Fruit fly (Drosophila melanogaster) whole organism, wandering third instar larva: ENCODE data around the gene Gale.

Source experiments
- Abd-B ChIP-seq: fragments of >200 bp; optimal IDR thresholded peaks from 2 replicates; lab custom pipeline; 2017; ENCODE audit warnings: missing biosample characterization, missing genetic modification characterization
- CG32264 ChIP-seq: fragments of 200-800 bp; sonication (Bioruptor generic); optimal IDR thresholded peaks from 2 replicates; lab custom pipeline; 2016; ENCODE audit warnings: missing biosample characterization, missing genetic modification characterization
- CG9705 ChIP-seq: fragments of 200-800 bp; sonication (Bioruptor generic); optimal IDR thresholded peaks from 2 replicates; lab custom pipeline; 2018; ENCODE audit warnings: missing biosample characterization, mild to moderate bottlenecking, missing genetic modification characterization
- CrebA ChIP-seq: fragments of 200-800 bp; sonication (Bioruptor generic); optimal IDR thresholded peaks from 2 replicates; lab custom pipeline; 2016; ENCODE audit warnings: missing biosample characterization, mild to moderate bottlenecking, missing genetic modification characterization, borderline replicate concordance
- Dfd ChIP-seq: fragments of >200 bp; optimal IDR thresholded peaks from 2 replicates; lab custom pipeline; 2017; ENCODE audit warnings: missing biosample characterization, missing genetic modification characterization
- Dif ChIP-seq: fragments of 200-275, 200-300 bp; sonication (Bioruptor generic); optimal IDR thresholded peaks from 2 replicates; lab custom pipeline; 2018; ENCODE audit warnings: missing biosample characterization, missing genetic modification characterization; ENCODE audit not compliant: partially characterized antibody
- GATAd ChIP-seq: sonication (Bioruptor generic); optimal IDR thresholded peaks from 2 replicates; lab custom pipeline; 2016; ENCODE audit warnings: missing biosample characterization, missing genetic modification characterization
- HLH106 ChIP-seq: fragments of 200-800 bp; optimal IDR thresholded peaks from 3 replicates; lab custom pipeline; 2019; ENCODE audit warnings: missing biosample characterization, mild to moderate bottlenecking, missing genetic modification characterization, moderate library complexity
- Hnf4 ChIP-seq: fragments of 200-800 bp; sonication (Bioruptor generic); optimal IDR thresholded peaks from 2 replicates; lab custom pipeline; 2016; ENCODE audit warnings: missing biosample characterization, mild to moderate bottlenecking, missing genetic modification characterization
- Hr78 ChIP-seq: fragments of >200 bp; optimal IDR thresholded peaks from 2 replicates; lab custom pipeline; 2017; ENCODE audit warnings: missing biosample characterization, missing genetic modification characterization
- Hr83 ChIP-seq: fragments of 200-300 bp; sonication (Bioruptor generic); optimal IDR thresholded peaks from 2 replicates; lab custom pipeline; 2016; ENCODE audit warnings: missing biosample characterization, mild to moderate bottlenecking, missing genetic modification characterization, moderate library complexity; ENCODE audit not compliant: poor library complexity, severe bottlenecking
- Jra ChIP-seq: sonication (Bioruptor generic); optimal IDR thresholded peaks from 2 replicates; lab custom pipeline; 2016; ENCODE audit warnings: missing biosample characterization, missing genetic modification characterization
- Mio ChIP-seq: sonication (Bioruptor generic); optimal IDR thresholded peaks from 2 replicates; lab custom pipeline; 2016; ENCODE audit warnings: missing biosample characterization, missing genetic modification characterization
- Myc ChIP-seq: fragments of >200 bp; optimal IDR thresholded peaks from 2 replicates; lab custom pipeline; 2017
- N ChIP-seq: fragments of >200 bp; optimal IDR thresholded peaks from 2 replicates; lab custom pipeline; 2018; ENCODE audit warnings: missing biosample characterization, missing external identifiers, missing genetic modification characterization
- OdsH ChIP-seq: fragments of 200-800 bp; sonication (Bioruptor generic); optimal IDR thresholded peaks from 2 replicates; lab custom pipeline; 2016; ENCODE audit warnings: missing biosample characterization, mild to moderate bottlenecking, missing genetic modification characterization
- Rel ChIP-seq, 2 experiments: fragments of 200-800 bp; sonication (Bioruptor generic) in 1 of 2; optimal IDR thresholded peaks; 2 replicates in 1 of 2; 3 replicates in 1 of 2; lab custom pipeline; 2016 to 2019; ENCODE audit warnings: mild to moderate bottlenecking in 2 of 2, missing biosample characterization in 2 of 2, missing genetic modification characterization in 2 of 2, moderate library complexity in 1 of 2
- Sp1 ChIP-seq: fragments of 200-800 bp; sonication (Bioruptor generic); optimal IDR thresholded peaks from 3 replicates; lab custom pipeline; 2019; ENCODE audit warnings: missing biosample characterization, mild to moderate bottlenecking, missing genetic modification characterization, moderate library complexity
- Vsx2 ChIP-seq: fragments of 200-300, 225-300 bp; sonication (Bioruptor generic); optimal IDR thresholded peaks from 2 replicates; lab custom pipeline; 2018; ENCODE audit warnings: missing biosample characterization, missing genetic modification characterization; ENCODE audit not compliant: partially characterized antibody
- br ChIP-seq: fragments of 200-800 bp; sonication (Bioruptor generic); optimal IDR thresholded peaks from 2 replicates; lab custom pipeline; 2016; ENCODE audit warnings: missing biosample characterization, missing genetic modification characterization
- brk ChIP-seq: fragments of 200-800 bp; sonication (Bioruptor generic); optimal IDR thresholded peaks from 2 replicates; lab custom pipeline; 2016; ENCODE audit warnings: missing biosample characterization, mild to moderate bottlenecking, missing genetic modification characterization
- dl ChIP-seq, 2 experiments: fragments of 175-275, 200-275 bp in 1 of 2; fragments of 200-275 bp in 1 of 2; sonication (Bioruptor generic); optimal IDR thresholded peaks; lab custom pipeline; 2018; ENCODE audit warnings: mild to moderate bottlenecking in 2 of 2, missing biosample characterization in 2 of 2, missing genetic modification characterization in 2 of 2, moderate library complexity in 2 of 2; ENCODE audit not compliant: partially characterized antibody in 2 of 2, insufficient read depth in 1 of 2
- dmrt93B ChIP-seq: fragments of 200-800 bp; sonication (Bioruptor generic); optimal IDR thresholded peaks from 2 replicates; lab custom pipeline; 2018; ENCODE audit warnings: missing biosample characterization, mild to moderate bottlenecking, missing genetic modification characterization
- dsf ChIP-seq: sonication (Bioruptor generic); optimal IDR thresholded peaks from 2 replicates; lab custom pipeline; 2016; ENCODE audit warnings: missing biosample characterization, missing genetic modification characterization, borderline replicate concordance
- ey ChIP-seq: fragments of 200-800 bp; sonication (Bioruptor generic); optimal IDR thresholded peaks from 2 replicates; lab custom pipeline; 2016; ENCODE audit warnings: missing biosample characterization, missing genetic modification characterization
- foxo ChIP-seq, 2 experiments: fragments of 200-800 bp; sonication (Bioruptor generic); optimal IDR thresholded peaks; 2 replicates in 1 of 2; 3 replicates in 1 of 2; lab custom pipeline; 2016 to 2017; ENCODE audit warnings: missing biosample characterization in 2 of 2, missing genetic modification characterization in 2 of 2
- fru ChIP-seq: fragments of 200-800 bp; sonication (Bioruptor generic); optimal IDR thresholded peaks from 3 replicates; lab custom pipeline; 2016; ENCODE audit warnings: missing biosample characterization, mild to moderate bottlenecking, missing genetic modification characterization
- h ChIP-seq: fragments of 200-800 bp; sonication (Bioruptor generic); optimal IDR thresholded peaks from 3 replicates; lab custom pipeline; 2016; ENCODE audit warnings: missing biosample characterization, mild to moderate bottlenecking, missing genetic modification characterization
- jim ChIP-seq: fragments of 175-275, 200-325 bp; sonication (Bioruptor generic); optimal IDR thresholded peaks from 2 replicates; lab custom pipeline; 2016; ENCODE audit warnings: missing biosample characterization, mild to moderate bottlenecking, missing genetic modification characterization
- lola ChIP-seq: fragments of >200 bp; optimal IDR thresholded peaks from 2 replicates; lab custom pipeline; 2017; ENCODE audit warnings: missing biosample characterization, missing genetic modification characterization
- pan ChIP-seq: fragments of >200 bp; optimal IDR thresholded peaks from 2 replicates; lab custom pipeline; 2017
- psq ChIP-seq: fragments of 200-800 bp; sonication (Bioruptor generic); optimal IDR thresholded peaks from 3 replicates; lab custom pipeline; 2017; ENCODE audit warnings: missing biosample characterization, mild to moderate bottlenecking, missing genetic modification characterization, moderate library complexity
- rgr ChIP-seq: fragments of 200-800 bp; sonication (Bioruptor generic); optimal IDR thresholded peaks from 3 replicates; lab custom pipeline; 2016; ENCODE audit warnings: missing biosample characterization, mild to moderate bottlenecking, missing genetic modification characterization
- sage ChIP-seq: fragments of 200-800 bp; sonication (Bioruptor generic); optimal IDR thresholded peaks from 2 replicates; lab custom pipeline; 2016; ENCODE audit warnings: missing biosample characterization, mild to moderate bottlenecking, missing genetic modification characterization
- sv ChIP-seq: fragments of 200-800 bp; sonication (Bioruptor generic); optimal IDR thresholded peaks from 3 replicates; lab custom pipeline; 2016; ENCODE audit warnings: missing biosample characterization, missing genetic modification characterization
- tai ChIP-seq: sonication (Bioruptor generic); optimal IDR thresholded peaks from 2 replicates; lab custom pipeline; 2016; ENCODE audit warnings: missing biosample characterization, missing genetic modification characterization
- usp ChIP-seq: fragments of >200 bp; optimal IDR thresholded peaks from 2 replicates; lab custom pipeline; 2017; ENCODE audit warnings: missing biosample characterization, missing genetic modification characterization
- woc ChIP-seq: sonication (Bioruptor generic); optimal IDR thresholded peaks from 2 replicates; lab custom pipeline; 2016; ENCODE audit warnings: missing biosample characterization, mild to moderate bottlenecking, missing genetic modification characterization

Gale gene

DNA sequence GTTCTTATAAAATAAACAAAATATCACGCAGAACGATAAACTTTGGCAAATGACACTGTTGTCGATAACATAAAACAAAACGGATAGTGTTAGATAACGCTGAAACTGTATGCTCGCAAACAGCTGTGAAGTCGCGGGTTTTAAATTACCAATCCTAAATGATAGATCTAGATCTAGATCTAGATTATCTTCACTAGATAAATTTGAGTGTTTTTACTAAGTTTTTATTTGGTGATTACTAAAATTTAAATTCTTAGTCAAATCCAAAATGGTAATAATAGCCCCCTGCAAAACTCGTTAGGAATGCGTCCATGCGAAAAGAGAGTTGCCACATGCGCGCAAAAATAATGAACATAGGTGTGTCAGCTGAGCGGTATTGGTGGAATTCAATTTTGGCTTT is 5.7 kb downstream of the Gale start, which contains the start of the genes MED30 and Rev1 (continued):
- TF ChIP-seq dsf (GFP tag; lab: Kevin White, UChicago), result peak; percentile 94
- TF ChIP-seq brk (GFP tag; lab: Kevin White, UChicago), result no peak
- TF ChIP-seq Rel (GFP tag; optimal IDR thresholded peaks at IDR 0.05; lab: Kevin White, UChicago), result peak; percentile 56
- TF ChIP-seq Rel (tag; optimal IDR thresholded peaks at IDR 0.05; lab: Kevin White, UChicago), result peak; percentile 68
- TF ChIP-seq Dfd (GFP tag; lab: Kevin White, UChicago), result no peak
- TF ChIP-seq lola (GFP tag; lab: Kevin White, UChicago), result no peak
- no peak for TF ChIP-seq Vsx2 (GFP tag; lab: Kevin White, UChicago)
- peak; percentile 97 for TF ChIP-seq rgr
- peak; percentile 97 for TF ChIP-seq ey (GFP tag; lab: Kevin White, UChicago)
- peak; percentile 96 for TF ChIP-seq br

DNA sequence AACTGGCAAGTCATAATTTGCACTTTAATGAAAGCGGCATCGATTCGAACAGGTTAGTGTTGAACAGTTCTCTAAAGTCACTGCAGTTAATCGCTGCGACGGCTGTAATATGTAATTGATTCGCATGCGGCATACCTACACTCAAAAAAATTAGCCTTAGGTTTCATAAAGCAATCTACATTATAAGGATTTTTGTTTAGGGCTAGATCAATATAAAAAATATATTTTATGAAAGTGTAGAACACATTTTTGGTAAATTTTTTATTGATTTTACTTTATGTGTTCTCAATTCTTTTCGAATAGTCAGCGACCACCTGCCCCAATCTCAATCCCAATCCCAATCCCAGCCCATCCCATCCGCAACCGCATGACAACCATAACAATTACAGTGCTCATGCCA is 9.9 kb downstream of the Gale start:
- TF ChIP-seq foxo (GFP tag; optimal IDR thresholded peaks at IDR 0.05; lab: Kevin White, UChicago), result no peak
- no peak for TF ChIP-seq Dif (GFP tag; lab: Kevin White, UChicago)
- no peak for TF ChIP-seq lola (GFP tag; lab: Kevin White, UChicago)
- TF ChIP-seq dl (GFP tag; optimal IDR thresholded peaks at IDR 0.05; lab: Kevin White, UChicago; ENCODE audit: insufficient read depth in 1 of 2, partially characterized antibody in 2 of 2), result no peak
- no peak for TF ChIP-seq Jra (GFP tag; lab: Kevin White, UChicago)
- no peak for TF ChIP-seq CrebA (GFP tag; lab: Kevin White, UChicago)
- no peak for TF ChIP-seq pan (lab: Kevin White, UChicago)
- TF ChIP-seq dsf (GFP tag; lab: Kevin White, UChicago), result no peak
- TF ChIP-seq ey (GFP tag; lab: Kevin White, UChicago), result no peak
- no peak for TF ChIP-seq CG32264 (GFP tag; lab: Kevin White, UChicago)
- no peak for TF ChIP-seq Dfd (GFP tag; lab: Kevin White, UChicago)
- no peak for TF ChIP-seq h (GFP tag; lab: Kevin White, UChicago)
- no peak for TF ChIP-seq woc (GFP tag; lab: Kevin White, UChicago)
- TF ChIP-seq Vsx2 (GFP tag; lab: Kevin White, UChicago), result no peak
- TF ChIP-seq Myc (lab: Kevin White, UChicago), result no peak
- TF ChIP-seq, all 38 proteins: peak for 0

dm6 chr3L:660314-661075 is 12.1 kb downstream of the Gale start:
- TF ChIP-seq ey (GFP tag; lab: Kevin White, UChicago) (peak; percentile 73), jim (no peak), CG9705 (GFP tag; lab: Kevin White, UChicago) (no peak), usp (GFP tag; lab: Kevin White, UChicago) (no peak), h (GFP tag; lab: Kevin White, UChicago) (peak; percentile 79), Mio (GFP tag; lab: Kevin White, UChicago) (no peak), tai (no peak), OdsH (peak; percentile 63), Hnf4 (peak; percentile 54), woc (GFP tag; lab: Kevin White, UChicago) (peak; percentile 51), Myc (lab: Kevin White, UChicago) (no peak), Dif (GFP tag; lab: Kevin White, UChicago) (peak; percentile 5), Dfd (GFP tag; lab: Kevin White, UChicago) (no peak), rgr (peak; percentile 71), GATAd (GFP tag; lab: Kevin White, UChicago) (no peak), CG32264 (GFP tag; lab: Kevin White, UChicago) (no peak), CrebA (GFP tag; lab: Kevin White, UChicago) (no peak), psq (GFP tag; lab: Kevin White, UChicago) (peak; percentile 54), Rel (GFP tag; optimal IDR thresholded peaks at IDR 0.05; lab: Kevin White, UChicago) (peak; percentile 7), Rel (tag; optimal IDR thresholded peaks at IDR 0.05; lab: Kevin White, UChicago) (no peak), fru (GFP tag; lab: Kevin White, UChicago) (peak; percentile 63), dsf (GFP tag; lab: Kevin White, UChicago) (no peak), N (GFP tag; lab: Kevin White, UChicago) (no peak), foxo (GFP tag; optimal IDR thresholded peaks at IDR 0.05; lab: Kevin White, UChicago) (peak in 1 of 2 experiments; percentile 74), pan (lab: Kevin White, UChicago) (no peak), HLH106 (tag; lab: Kevin White, UChicago) (peak; percentile 63), Hr83 (GFP tag; lab: Kevin White, UChicago) (no peak), br (peak; percentile 72), sage (GFP tag; lab: Kevin White, UChicago) (peak; percentile 55), brk (GFP tag; lab: Kevin White, UChicago) (peak; percentile 17), Vsx2 (GFP tag; lab: Kevin White, UChicago) (no peak), dl (GFP tag; optimal IDR thresholded peaks at IDR 0.05; lab: Kevin White, UChicago; ENCODE audit: insufficient read depth in 1 of 2, partially characterized antibody in 2 of 2) (no peak), Abd-B (GFP tag; lab: Kevin White, UChicago) (no peak), Jra (GFP tag; lab: Kevin White, UChicago) (no peak), dmrt93B (GFP tag; lab: Kevin White, UChicago) (peak; percentile 37), sv (no peak), Hr78 (GFP tag; lab: Kevin White, UChicago) (no peak), Sp1 (GFP tag; lab: Kevin White, UChicago) (peak; percentile 54), lola (GFP tag; lab: Kevin White, UChicago) (no peak)
- TF ChIP-seq, all 38 proteins: peak for 17
